Worm (Caenorhabditis elegans) whole organism, L4 larva: ENCODE results near the gene T22D1.1.

Source experiments
- D1046.2 ChIP-seq: fragments of 200-800 bp; sonication (Bioruptor generic); IDR thresholded peaks from 2 replicates; pipeline ENCODE4 v1.3.6; 2022; ENCODE audit warnings: missing genetic modification characterization, missing compliant biosample characterization
- F10B5.3 ChIP-seq: sonication (generic microtip); optimal IDR thresholded peaks from 2 replicates; lab custom pipeline; 2016; ENCODE audit warnings: mild to moderate bottlenecking, missing genetic modification characterization, missing compliant biosample characterization
- Y105C5A.15 ChIP-seq: fragments of 200-800 bp; sonication (Bioruptor generic); IDR thresholded peaks from 2 replicates; pipeline ENCODE4 v1.3.6; 2022; ENCODE audit warnings: missing genetic modification characterization, missing compliant biosample characterization
- Y75B8A.6 ChIP-seq: fragments of 200-800 bp; sonication (Bioruptor generic); IDR thresholded peaks from 2 replicates; pipeline ENCODE4 v1.3.6; 2022; ENCODE audit warnings: missing genetic modification reagents, missing genetic modification characterization, missing compliant biosample characterization
- ZK546.5 ChIP-seq, 2 experiments: sonication (generic microtip); optimal IDR thresholded peaks; 2 replicates each; lab custom pipeline; 2017; ENCODE audit warnings: missing biosample characterization in 2 of 2, missing genetic modification characterization in 2 of 2
- aha-1 ChIP-seq: fragments of 150-350 bp; peaks from one replicate; lab custom pipeline; 2014; ENCODE audit warnings: missing biosample characterization, missing genetic modification characterization
- arid-1 ChIP-seq: fragments of 200-800 bp; sonication (Bioruptor generic); conservative IDR thresholded peaks from 2 replicates; pipeline ENCODE4 v1.3.6; 2022; ENCODE audit warnings: missing genetic modification reagents, missing genetic modification characterization, missing compliant biosample characterization
- attf-4 ChIP-seq: sonication (generic microtip); optimal IDR thresholded peaks from 3 replicates; lab custom pipeline; 2017; ENCODE audit warnings: missing biosample characterization, missing genetic modification characterization
- ceh-32 ChIP-seq: sonication (generic microtip); optimal IDR thresholded peaks from 2 replicates; lab custom pipeline; 2016; ENCODE audit warnings: mild to moderate bottlenecking, missing genetic modification characterization, missing compliant biosample characterization; ENCODE audit not compliant: poor library complexity
- ceh-44 ChIP-seq: fragments of 200-800 bp; sonication (Bioruptor generic); IDR thresholded peaks from 2 replicates; pipeline ENCODE4 v1.3.6; 2022; ENCODE audit warnings: missing genetic modification reagents, missing genetic modification characterization, missing compliant biosample characterization
- ces-1 ChIP-seq: fragments of 150-350 bp; sonication (generic microtip); optimal IDR thresholded peaks from 4 replicates; lab custom pipeline; 2014; ENCODE audit warnings: missing biosample characterization, missing genetic modification reagents, missing genetic modification characterization
- dmd-9 ChIP-seq: fragments of 200-800 bp; sonication (Bioruptor generic); IDR thresholded peaks from 2 replicates; pipeline ENCODE4 v1.3.6; 2022; ENCODE audit warnings: missing genetic modification reagents, missing genetic modification characterization, missing compliant biosample characterization
- dpl-1 ChIP-seq: fragments of 150-350 bp; optimal IDR thresholded peaks from 2 replicates; lab custom pipeline; 2014; ENCODE audit warnings: missing biosample characterization, missing genetic modification reagents, missing genetic modification characterization
- duxl-1 ChIP-seq: sonication (generic microtip); optimal IDR thresholded peaks from 2 replicates; lab custom pipeline; 2016; ENCODE audit warnings: mild to moderate bottlenecking, missing genetic modification characterization, moderate library complexity, missing compliant biosample characterization; ENCODE audit not compliant: poor library complexity
- egl-27 ChIP-seq: sonication (generic microtip); optimal IDR thresholded peaks from 3 replicates; lab custom pipeline; 2017; ENCODE audit warnings: missing biosample characterization, missing genetic modification reagents, missing genetic modification characterization
- egl-43 ChIP-seq: fragments of 200-800 bp; sonication (Bioruptor generic); IDR thresholded peaks from 2 replicates; pipeline ENCODE4 v1.3.6; 2022; ENCODE audit warnings: missing genetic modification reagents, missing genetic modification characterization, missing compliant biosample characterization
- fkh-10 ChIP-seq: fragments of 150-350 bp; optimal IDR thresholded peaks from 2 replicates; lab custom pipeline; 2014; ENCODE audit warnings: missing biosample characterization, missing genetic modification reagents, missing genetic modification characterization
- gei-8 ChIP-seq: fragments of 200-800 bp; sonication (Bioruptor generic); optimal IDR thresholded peaks from 2 replicates; lab custom pipeline; 2018; ENCODE audit warnings: mild to moderate bottlenecking, missing genetic modification characterization, missing compliant biosample characterization
- hif-1 ChIP-seq, 2 experiments: sonication (generic microtip); optimal IDR thresholded peaks; 2 replicates each; lab custom pipeline; 2016 to 2017; ENCODE audit warnings: missing compliant biosample characterization in 2 of 2, missing genetic modification characterization in 2 of 2, missing genetic modification reagents in 2 of 2, missing genotype in 2 of 2, mild to moderate bottlenecking in 1 of 2
- hlh-11 ChIP-seq: fragments of 200-800 bp; sonication (Bioruptor generic); optimal IDR thresholded peaks from 2 replicates; lab custom pipeline; 2018; ENCODE audit warnings: mild to moderate bottlenecking, missing genetic modification characterization, missing compliant biosample characterization
- hlh-30 ChIP-seq: sonication (generic microtip); optimal IDR thresholded peaks from 2 replicates; lab custom pipeline; 2017; ENCODE audit warnings: antibody characterized with exemption, mild to moderate bottlenecking, missing genetic modification characterization, missing compliant biosample characterization; ENCODE audit not compliant: insufficient read depth
- lim-7 ChIP-seq: fragments of 200-800 bp; sonication (Bioruptor generic); IDR thresholded peaks from 2 replicates; pipeline ENCODE4 v1.3.6; 2022; ENCODE audit warnings: missing genetic modification characterization, missing compliant biosample characterization
- lin-15B ChIP-seq: fragments of 150-350 bp; sonication (generic microtip); optimal IDR thresholded peaks from 3 replicates; lab custom pipeline; 2014; ENCODE audit warnings: missing biosample characterization, missing genetic modification characterization
- lin-29 ChIP-seq: fragments of 200-800 bp; sonication (Bioruptor generic); IDR thresholded peaks from 2 replicates; pipeline ENCODE4 v1.3.6; 2022; ENCODE audit warnings: missing genetic modification reagents, missing genetic modification characterization, missing compliant biosample characterization
- lir-3 ChIP-seq: sonication (generic microtip); optimal IDR thresholded peaks from 2 replicates; lab custom pipeline; 2016; ENCODE audit warnings: mild to moderate bottlenecking, missing genetic modification characterization, missing compliant biosample characterization
- madf-9 ChIP-seq: fragments of 200-800 bp; sonication (Bioruptor generic); conservative IDR thresholded peaks from 2 replicates; pipeline ENCODE4 v1.3.6; 2022; ENCODE audit warnings: missing genetic modification reagents, missing genetic modification characterization, missing compliant biosample characterization
- mdl-1 ChIP-seq, 2 experiments: fragments of 150-350 bp in 1 of 2; sonication (generic microtip) in 1 of 2; optimal IDR thresholded peaks; 2 replicates each; lab custom pipeline; 2014 to 2017; ENCODE audit warnings: missing biosample characterization in 2 of 2, missing genetic modification characterization in 2 of 2
- mep-1 ChIP-seq: fragments of 150-350 bp; sonication (generic microtip); optimal IDR thresholded peaks from 3 replicates; lab custom pipeline; 2014; ENCODE audit warnings: missing biosample characterization, missing genetic modification characterization
- mes-2 ChIP-seq: sonication (generic microtip); optimal IDR thresholded peaks from 2 replicates; lab custom pipeline; 2016; ENCODE audit warnings: missing genotype, mild to moderate bottlenecking, missing genetic modification characterization, missing compliant biosample characterization; ENCODE audit not compliant: poor library complexity, severe bottlenecking
- nhr-10 ChIP-seq: fragments of 150-350 bp; optimal IDR thresholded peaks from 2 replicates; lab custom pipeline; 2014; ENCODE audit warnings: missing biosample characterization, missing genetic modification characterization
- nhr-11 ChIP-seq: fragments of 150-350 bp; optimal IDR thresholded peaks from 2 replicates; lab custom pipeline; 2014; ENCODE audit warnings: missing biosample characterization, missing genetic modification characterization
- nhr-111 ChIP-seq: fragments of 200-800 bp; sonication (Bioruptor generic); optimal IDR thresholded peaks from 2 replicates; lab custom pipeline; 2018; ENCODE audit warnings: mild to moderate bottlenecking, missing genetic modification characterization, missing compliant biosample characterization
- nhr-28 ChIP-seq: fragments of 150-350 bp; optimal IDR thresholded peaks from 2 replicates; lab custom pipeline; 2014; ENCODE audit warnings: missing biosample characterization, missing genetic modification characterization
- nhr-6 ChIP-seq: fragments of 150-350 bp; optimal IDR thresholded peaks from 2 replicates; lab custom pipeline; 2014; ENCODE audit warnings: missing biosample characterization, missing genetic modification characterization
- nhr-76 ChIP-seq: fragments of 150-350 bp; optimal IDR thresholded peaks from 2 replicates; lab custom pipeline; 2014; ENCODE audit warnings: missing biosample characterization, missing genetic modification characterization
- pha-4 ChIP-seq, 2 experiments: fragments of 150-350 bp in 1 of 2; fragments of 200-800 bp in 1 of 2; sonication (Bioruptor generic) in 1 of 2; IDR thresholded peaks in 1 of 2; optimal IDR thresholded peaks in 1 of 2; 2 replicates each; pipeline versions ENCODE4 v1.3.6 to Lab custom; 2014 to 2022; ENCODE audit warnings: missing genetic modification characterization in 2 of 2, missing genetic modification reagents in 2 of 2, missing biosample characterization in 1 of 2, missing compliant biosample characterization in 1 of 2
- pqm-1 ChIP-seq: sonication (generic microtip); optimal IDR thresholded peaks from 2 replicates; lab custom pipeline; 2017; ENCODE audit warnings: missing biosample characterization, missing genetic modification characterization
- rbr-2 ChIP-seq: sonication (generic microtip); optimal IDR thresholded peaks from 2 replicates; lab custom pipeline; 2016; ENCODE audit warnings: missing genotype, missing genetic modification characterization, missing compliant biosample characterization
- saeg-2 ChIP-seq: fragments of 200-800 bp; sonication (Bioruptor generic); IDR thresholded peaks from 2 replicates; pipeline ENCODE4 v1.3.6; 2022; ENCODE audit warnings: missing genetic modification reagents, missing genetic modification characterization, missing compliant biosample characterization
- sdz-12 ChIP-seq: fragments of 200-800 bp; sonication (Bioruptor generic); optimal IDR thresholded peaks from 2 replicates; lab custom pipeline; 2018; ENCODE audit warnings: mild to moderate bottlenecking, missing genetic modification characterization, missing compliant biosample characterization
- set-16 ChIP-seq: fragments of 200-800 bp; sonication (Bioruptor generic); IDR thresholded peaks from 2 replicates; pipeline ENCODE4 v1.3.6; 2022; ENCODE audit warnings: missing genetic modification reagents, missing genetic modification characterization, missing compliant biosample characterization
- skn-1 ChIP-seq: fragments of 150-350 bp; optimal IDR thresholded peaks from 2 replicates; lab custom pipeline; 2014; ENCODE audit warnings: missing biosample characterization, missing genetic modification characterization
- snpc-1.2 ChIP-seq: fragments of 200-800 bp; sonication (Bioruptor generic); IDR thresholded peaks from 2 replicates; pipeline ENCODE4 v1.3.6; 2022; ENCODE audit warnings: missing genetic modification reagents, missing genetic modification characterization, missing compliant biosample characterization
- spr-1 ChIP-seq: sonication (generic microtip); optimal IDR thresholded peaks from 2 replicates; lab custom pipeline; 2016; ENCODE audit warnings: mild to moderate bottlenecking, missing genetic modification characterization, missing compliant biosample characterization
- spr-3 ChIP-seq: fragments of 200-800 bp; sonication (Bioruptor generic); optimal IDR thresholded peaks from 2 replicates; lab custom pipeline; 2018; ENCODE audit warnings: mild to moderate bottlenecking, missing genetic modification characterization, missing compliant biosample characterization
- unc-130 ChIP-seq: sonication (generic microtip); optimal IDR thresholded peaks from 2 replicates; lab custom pipeline; 2016; ENCODE audit warnings: missing genetic modification reagents, missing genetic modification characterization, missing compliant biosample characterization
- unc-62 ChIP-seq, 3 experiments: fragments of 150-350 bp in 1 of 3; sonication (generic microtip); optimal IDR thresholded peaks in 2 of 3; peaks in 1 of 3; 1 replicate in 1 of 3; 2 replicates in 2 of 3; lab custom pipeline; 2014 to 2017; ENCODE audit warnings: missing biosample characterization in 3 of 3, missing genetic modification characterization in 3 of 3, missing genetic modification reagents in 3 of 3, missing genotype in 1 of 3
- vab-7 ChIP-seq: fragments of 200-800 bp; sonication (Bioruptor generic); IDR thresholded peaks from 2 replicates; pipeline ENCODE4 v1.3.6; 2022; ENCODE audit warnings: missing genetic modification reagents, missing genetic modification characterization, missing compliant biosample characterization
- zfp-2 ChIP-seq: sonication (generic microtip); optimal IDR thresholded peaks from 2 replicates; lab custom pipeline; 2016; ENCODE audit warnings: mild to moderate bottlenecking, missing genetic modification characterization, missing compliant biosample characterization
- ztf-11 ChIP-seq: fragments of 150-350 bp; optimal IDR thresholded peaks from 2 replicates; lab custom pipeline; 2014; ENCODE audit warnings: missing biosample characterization, missing genetic modification characterization

Gene T22D1.1

ce11 chrIV:6919318-6919717 is 3.9 kb upstream of the T22D1.1 start, which contains the start of gene ruvb-2 (continued):
- TF ChIP-seq arid-1 (GFP tag; lab: Robert Waterston, UW) (peak; percentile 52; the same call in 1 of the 2 replicates), hlh-11 (tag; lab: Kevin White, UChicago) (no peak), snpc-1.2 (GFP tag; lab: Robert Waterston, UW) (peak; percentile 89), mep-1 (tag; lab: Kevin White, UChicago) (peak; percentile 91), nhr-76 (tag; lab: Kevin White, UChicago) (no peak), nhr-6 (tag; lab: Kevin White, UChicago) (peak; percentile 81), hif-1 (tag; optimal IDR thresholded peaks at IDR 0.05; lab: Kevin White, UChicago) (peak in 1 of 2 experiments; percentile 60), dpl-1 (GFP tag; lab: Kevin White, UChicago) (peak; percentile 92), egl-27 (tag; lab: Kevin White, UChicago) (no peak), vab-7 (GFP tag; lab: Robert Waterston, UW) (no peak), lin-29 (no peak), ceh-44 (GFP tag; lab: Robert Waterston, UW) (no peak), attf-4 (tag; lab: Kevin White, UChicago) (no peak), ztf-11 (no peak), skn-1 (tag; lab: Kevin White, UChicago) (no peak), mdl-1 (tag; optimal IDR thresholded peaks at IDR 0.05; lab: Kevin White, UChicago) (peak in 1 of 2 experiments; percentile 80), saeg-2 (no peak), lim-7 (GFP tag; lab: Robert Waterston, UW) (no peak), set-16 (GFP tag; lab: Robert Waterston, UW) (no peak), F10B5.3 (tag; lab: Kevin White, UChicago) (no peak), nhr-10 (tag; lab: Kevin White, UChicago) (no peak), spr-3 (GFP tag; lab: Kevin White, UChicago) (peak; percentile 59), gei-8 (GFP tag; lab: Kevin White, UChicago) (no peak), pqm-1 (peak; percentile 5), ZK546.5 (tag; optimal IDR thresholded peaks at IDR 0.05; lab: Kevin White, UChicago) (no peak), lir-3 (tag; lab: Kevin White, UChicago) (no peak), unc-130 (GFP tag; lab: Kevin White, UChicago) (peak; percentile 3), Y105C5A.15 (GFP tag; lab: Robert Waterston, UW) (no peak), nhr-11 (tag; lab: Kevin White, UChicago) (peak; percentile 70), ces-1 (no peak), duxl-1 (tag; lab: Kevin White, UChicago) (peak; percentile 71), unc-62 (GFP tag; optimal IDR thresholded peaks at IDR 0.05 in 1 of 2; lab: Kevin White, UChicago) (peak in 1 of 2 experiments; percentile 91), unc-62 (tag; optimal IDR thresholded peaks at IDR 0.05; lab: Kevin White, UChicago) (no peak), mes-2 (tag; lab: Kevin White, UChicago) (no peak), egl-43 (GFP tag; lab: Robert Waterston, UW) (no peak), madf-9 (GFP tag; lab: Robert Waterston, UW) (no peak), dmd-9 (GFP tag; lab: Robert Waterston, UW) (0 out of 2 replicates have a peak, but pooled peaks have one; percentile 11), nhr-111 (GFP tag; lab: Kevin White, UChicago) (no peak), sdz-12 (no peak), D1046.2 (GFP tag; lab: Robert Waterston, UW) (no peak), aha-1 (peak; percentile 97), ceh-32 (tag; lab: Kevin White, UChicago) (peak; percentile 23), rbr-2 (tag; lab: Kevin White, UChicago) (peak; percentile 85), hlh-30 (peak; percentile 92), spr-1 (tag; lab: Kevin White, UChicago) (peak; percentile 38), lin-15B (tag; lab: Kevin White, UChicago) (peak; percentile 32), zfp-2 (peak; percentile 21), Y75B8A.6 (GFP tag; lab: Robert Waterston, UW) (no peak), pha-4 (GFP tag; IDR thresholded peaks at IDR 0.05; lab: Robert Waterston, UW) (no peak), pha-4 (tag; optimal IDR thresholded peaks at IDR 0.05; lab: Kevin White, UChicago) (peak; percentile 60), fkh-10 (GFP tag; lab: Kevin White, UChicago) (peak; percentile 46), nhr-28 (peak; percentile 40)
